Worm (Caenorhabditis elegans) whole organism, mixed stage, embryonic: ENCODE results near the gene C24H11.5.
A peak's percentile ranks its signal among the peaks of the same experiment; 100 is the strongest.

ENCODE experiments used
- M03D4.4 ChIP-seq: sonication (generic microtip); optimal IDR thresholded peaks from 2 replicates; lab custom pipeline; 2017; ENCODE audit warnings: mild to moderate bottlenecking, missing genetic modification characterization, missing compliant biosample characterization
- bed-3 ChIP-seq: fragments of 200-800 bp; sonication (Bioruptor generic); optimal IDR thresholded peaks from 3 replicates; lab custom pipeline; 2018; ENCODE audit warnings: mild to moderate bottlenecking, missing genetic modification characterization, moderate library complexity, missing compliant biosample characterization
- blmp-1 ChIP-seq: fragments of 150-350 bp; optimal IDR thresholded peaks from 2 replicates; lab custom pipeline; 2014; ENCODE audit warnings: missing biosample characterization, missing genetic modification characterization
- ceh-39 ChIP-seq: fragments of 150-350 bp; optimal IDR thresholded peaks from 2 replicates; lab custom pipeline; 2014; ENCODE audit warnings: missing biosample characterization, missing genetic modification characterization
- ceh-43 ChIP-seq: fragments of 200-800 bp; sonication (Bioruptor generic); optimal IDR thresholded peaks from 2 replicates; lab custom pipeline; 2018; ENCODE audit warnings: mild to moderate bottlenecking, missing genetic modification characterization, moderate library complexity, missing compliant biosample characterization
- ceh-83 ChIP-seq: fragments of 200-800 bp; sonication (Bioruptor generic); optimal IDR thresholded peaks from 2 replicates; lab custom pipeline; 2018; ENCODE audit warnings: mild to moderate bottlenecking, missing genetic modification characterization, missing compliant biosample characterization
- ces-1 ChIP-seq: fragments of 150-350 bp; optimal IDR thresholded peaks from 2 replicates; lab custom pipeline; 2014; ENCODE audit warnings: missing biosample characterization, missing genetic modification reagents, missing genetic modification characterization
- elt-1 ChIP-seq: sonication (generic microtip); optimal IDR thresholded peaks from 2 replicates; lab custom pipeline; 2017; ENCODE audit warnings: missing genetic modification characterization, mild to moderate bottlenecking, missing compliant biosample characterization, antibody characterized with exemption, moderate library complexity, borderline replicate concordance; ENCODE audit not compliant: insufficient read depth
- elt-3 ChIP-seq: fragments of 150-350 bp; optimal IDR thresholded peaks from 2 replicates; lab custom pipeline; 2014; ENCODE audit warnings: missing biosample characterization, missing genetic modification characterization
- ham-2 ChIP-seq: fragments of 200-800 bp; sonication (Bioruptor generic); optimal IDR thresholded peaks from 2 replicates; lab custom pipeline; 2018; ENCODE audit warnings: mild to moderate bottlenecking, missing genetic modification characterization, missing compliant biosample characterization
- hlh-1 ChIP-seq: fragments of 150-350 bp; optimal IDR thresholded peaks from 2 replicates; lab custom pipeline; 2014; ENCODE audit warnings: missing biosample characterization, missing genetic modification reagents, missing genetic modification characterization
- lin-13 ChIP-seq: fragments of 150-350 bp; optimal IDR thresholded peaks from 2 replicates; lab custom pipeline; 2014; ENCODE audit warnings: missing biosample characterization, missing genetic modification characterization
- lin-32 ChIP-seq: fragments of 200-800 bp; sonication (Bioruptor generic); optimal IDR thresholded peaks from 2 replicates; lab custom pipeline; 2018; ENCODE audit warnings: mild to moderate bottlenecking, missing genetic modification characterization, missing compliant biosample characterization
- lsy-2 ChIP-seq: fragments of 150-350 bp; optimal IDR thresholded peaks from 2 replicates; lab custom pipeline; 2014; ENCODE audit warnings: missing biosample characterization, missing genetic modification characterization
- mab-5 ChIP-seq: fragments of 150-350 bp; optimal IDR thresholded peaks from 2 replicates; lab custom pipeline; 2014; ENCODE audit warnings: missing biosample characterization, missing genetic modification characterization
- mep-1 ChIP-seq: fragments of 150-350 bp; optimal IDR thresholded peaks from 2 replicates; lab custom pipeline; 2017; ENCODE audit warnings: missing biosample characterization, missing genetic modification reagents, missing genetic modification characterization, inconsistent platforms
- mls-2 ChIP-seq: sonication (generic microtip); optimal IDR thresholded peaks from 2 replicates; lab custom pipeline; 2016; ENCODE audit warnings: mild to moderate bottlenecking, missing genetic modification characterization, moderate library complexity, missing compliant biosample characterization
- nhr-12 ChIP-seq: fragments of 150-350 bp; optimal IDR thresholded peaks from 2 replicates; lab custom pipeline; 2014; ENCODE audit warnings: missing biosample characterization, missing genetic modification characterization
- nhr-2 ChIP-seq: fragments of 150-350 bp; optimal IDR thresholded peaks from 2 replicates; lab custom pipeline; 2014; ENCODE audit warnings: missing biosample characterization, missing genetic modification characterization
- nhr-237 ChIP-seq: fragments of 150-350 bp; optimal IDR thresholded peaks from 2 replicates; lab custom pipeline; 2014; ENCODE audit warnings: missing biosample characterization, missing genetic modification characterization
- nhr-28 ChIP-seq: fragments of 150-350 bp; optimal IDR thresholded peaks from 2 replicates; lab custom pipeline; 2014; ENCODE audit warnings: missing biosample characterization, missing genetic modification characterization
- pha-4 ChIP-seq: fragments of 150-350 bp; optimal IDR thresholded peaks from 2 replicates; lab custom pipeline; 2018; ENCODE audit warnings: missing biosample characterization, missing genetic modification reagents, missing genetic modification characterization
- sem-2 ChIP-seq: fragments of 200-800 bp; sonication (Bioruptor generic); optimal IDR thresholded peaks from 2 replicates; lab custom pipeline; 2018; ENCODE audit warnings: mild to moderate bottlenecking, missing genetic modification characterization, missing compliant biosample characterization
- snpc-4 ChIP-seq: fragments of 150-350 bp; optimal IDR thresholded peaks from 2 replicates; lab custom pipeline; 2014; ENCODE audit warnings: missing biosample characterization, missing genetic modification characterization
- sptf-1 ChIP-seq: sonication (generic microtip); optimal IDR thresholded peaks from 2 replicates; lab custom pipeline; 2017; ENCODE audit warnings: mild to moderate bottlenecking, missing genetic modification characterization, moderate library complexity, missing compliant biosample characterization
- tbx-8 ChIP-seq: fragments of 200-800 bp; sonication (Bioruptor generic); optimal IDR thresholded peaks from 2 replicates; lab custom pipeline; 2018; ENCODE audit warnings: mild to moderate bottlenecking, missing genetic modification characterization, moderate library complexity, missing compliant biosample characterization
- unc-120 ChIP-seq: sonication (generic microtip); optimal IDR thresholded peaks from 2 replicates; lab custom pipeline; 2017; ENCODE audit warnings: missing genetic modification characterization, missing compliant biosample characterization; ENCODE audit not compliant: poor library complexity, severe bottlenecking
- unc-39 ChIP-seq: fragments of 150-350 bp; optimal IDR thresholded peaks from 2 replicates; lab custom pipeline; 2014; ENCODE audit warnings: missing biosample characterization, missing genetic modification characterization
- unc-62 ChIP-seq: fragments of 150-350 bp; optimal IDR thresholded peaks from 2 replicates; lab custom pipeline; 2014; ENCODE audit warnings: missing biosample characterization, missing genetic modification reagents, missing genetic modification characterization
- ztf-11 ChIP-seq: fragments of 150-350 bp; optimal IDR thresholded peaks from 2 replicates; lab custom pipeline; 2014; ENCODE audit warnings: missing biosample characterization, missing genetic modification characterization

The C24H11.5 gene

DNA sequence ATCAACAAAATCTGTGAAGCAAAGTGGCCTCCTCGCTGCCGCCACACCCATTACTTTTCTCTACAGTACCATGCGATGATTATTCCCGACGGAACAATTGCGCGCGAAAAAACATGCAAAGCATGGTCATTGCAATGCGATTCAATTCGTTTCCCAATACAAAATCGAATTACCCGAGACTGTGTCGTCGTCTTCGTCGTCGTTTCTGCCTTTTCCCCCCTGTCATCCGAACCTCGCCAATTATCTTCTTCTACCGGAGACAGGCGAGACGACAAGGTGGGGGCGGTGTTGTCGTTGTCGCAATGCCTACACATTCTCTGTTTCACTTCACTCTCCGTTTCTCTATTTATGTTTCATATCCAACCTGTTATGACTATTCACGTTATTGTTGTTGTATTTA lies 31.8 kb downstream of the C24H11.5 start:
- TF ChIP-seq blmp-1 (peak; percentile 10), ham-2 (GFP tag; lab: Kevin White, UChicago) (no peak)
- TF ChIP-seq, all 35 proteins: peak for 1

DNA sequence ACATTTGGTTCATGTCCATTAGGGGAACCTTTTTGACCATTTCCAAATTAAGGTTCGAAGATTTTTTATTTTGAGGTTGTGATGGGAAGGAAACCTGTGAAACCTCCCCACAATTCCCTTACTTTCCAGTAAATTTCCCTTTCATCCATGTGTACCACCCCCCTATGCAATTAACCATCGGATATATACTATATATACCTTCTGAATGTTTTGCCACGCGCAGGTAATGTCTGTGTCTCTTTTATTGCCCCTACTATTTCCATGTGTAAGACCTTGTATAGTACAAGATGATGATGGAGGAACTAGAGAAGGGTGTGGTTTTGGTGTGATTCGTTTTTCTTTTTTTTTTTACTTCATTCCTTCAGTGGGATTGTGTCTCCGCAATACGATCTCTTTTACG lies 34.6 kb downstream of the C24H11.5 start:
- TF ChIP-seq blmp-1: peak; percentile 58
- no peak for TF ChIP-seq nhr-2 (tag; lab: Kevin White, UChicago)

DNA sequence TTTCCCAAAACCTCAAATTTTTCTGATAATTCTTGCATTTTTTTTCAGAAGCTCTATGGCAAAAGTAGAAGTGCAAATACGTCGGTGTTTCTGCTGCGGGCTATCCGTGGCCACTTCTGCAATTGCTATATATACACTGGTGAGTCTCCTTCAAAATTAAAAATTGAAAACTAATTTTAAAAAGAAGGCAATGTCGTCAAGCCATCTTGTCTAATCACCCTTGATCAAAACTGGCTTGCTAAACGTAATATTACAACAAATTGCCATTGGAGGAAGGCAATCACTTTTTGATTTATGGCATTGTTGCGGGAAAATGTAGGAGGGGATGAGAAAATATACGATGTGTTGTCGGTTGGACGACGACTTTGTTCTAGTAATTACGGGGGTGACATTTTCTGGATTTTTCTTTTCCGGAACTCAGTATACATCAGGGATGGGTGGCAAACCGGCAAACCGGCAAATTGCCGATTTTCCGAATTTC lies 36.5 kb downstream of the C24H11.5 start, which contains the start of gene C18D11.1:
Gene C18D11.1, plus strand, starts transcription at position 51 of the 481 bp plus-strand sequence.
- peak; percentile 60 for TF ChIP-seq unc-62 (GFP tag; lab: Kevin White, UChicago)
- TF ChIP-seq M03D4.4 (tag; lab: Kevin White, UChicago): no peak

DNA sequence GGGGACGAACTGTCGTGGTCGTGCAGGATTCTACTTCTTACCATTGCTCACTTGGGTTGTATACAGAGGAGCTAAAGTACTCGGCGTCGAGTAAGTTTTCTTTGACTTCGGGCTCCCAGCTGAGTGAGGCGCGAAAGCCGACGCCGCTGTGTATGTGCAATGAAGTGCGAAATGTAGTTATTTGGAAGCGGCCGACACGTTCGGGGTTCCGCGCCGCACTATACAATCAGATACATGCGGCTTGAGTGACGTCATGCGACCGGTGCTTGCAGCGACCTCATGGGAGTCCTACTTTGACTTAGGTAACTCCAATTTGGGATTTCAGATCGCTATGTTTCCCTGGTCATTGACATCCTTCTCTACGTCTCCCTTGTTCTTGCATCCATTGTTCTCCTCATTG lies 37.8 kb downstream of the C24H11.5 start:
- TF ChIP-seq snpc-4 (tag; lab: Kevin White, UChicago): no peak
- TF ChIP-seq M03D4.4 (tag; lab: Kevin White, UChicago): no peak
- TF ChIP-seq ceh-39: no peak
- TF ChIP-seq elt-3 (tag; lab: Kevin White, UChicago): no peak

DNA sequence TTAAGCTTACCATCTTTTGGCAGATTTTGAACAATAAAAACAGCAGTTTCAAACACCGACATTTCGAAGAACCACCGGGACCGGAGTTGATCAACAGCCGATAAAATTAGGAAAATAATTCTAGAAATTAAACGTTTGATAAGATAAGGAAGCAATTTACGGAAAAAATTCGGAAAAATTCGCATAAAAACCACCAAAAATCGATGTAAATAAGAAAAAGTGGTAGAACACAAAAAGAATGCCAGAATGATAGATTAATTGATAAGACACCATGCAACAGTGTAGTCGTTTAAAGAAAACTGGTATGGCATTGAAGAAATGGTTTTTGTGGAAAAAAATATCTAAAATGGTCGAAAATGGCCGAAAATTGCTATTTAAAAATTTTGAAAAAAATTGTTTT lies 42.4 kb downstream of the C24H11.5 start, which contains the start of gene maa-1:
Gene maa-1, minus strand, starts transcription at position 120 of the 400 bp plus-strand sequence.
- TF ChIP-seq mep-1 (tag; lab: Kevin White, UChicago) (no peak), bed-3 (GFP tag; lab: Kevin White, UChicago) (no peak)

DNA sequence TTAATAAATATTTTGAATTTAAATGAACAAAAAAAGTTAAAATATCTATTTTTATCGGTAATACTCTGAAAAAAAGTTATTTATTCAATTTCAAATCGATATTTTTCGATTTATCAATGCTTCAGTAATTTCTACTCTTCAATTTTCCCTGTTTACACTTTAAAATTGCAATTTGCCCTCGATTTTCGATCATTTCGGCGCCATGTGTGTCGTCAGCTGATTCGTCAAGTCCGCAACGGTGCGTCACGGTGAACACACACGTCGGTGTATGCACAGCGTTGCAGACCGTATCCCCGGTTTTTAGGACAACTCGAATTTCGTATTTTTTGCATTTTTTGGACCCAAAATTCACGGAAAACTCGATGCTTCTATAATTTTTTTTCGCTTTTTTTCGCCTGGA lies 43.2 kb downstream of the C24H11.5 start, which contains the start of gene C18D11.3:
Gene C18D11.3, plus strand, starts transcription at position 189 of the 400 bp plus-strand sequence.
- no peak for TF ChIP-seq blmp-1
- peak; percentile 78 for TF ChIP-seq pha-4 (tag; lab: Kevin White, UChicago)
- peak; percentile 74 for TF ChIP-seq mep-1 (tag; lab: Kevin White, UChicago)
- peak; percentile 10 for TF ChIP-seq M03D4.4 (tag; lab: Kevin White, UChicago)
- peak; percentile 46 for TF ChIP-seq nhr-237 (tag; lab: Kevin White, UChicago)
- TF ChIP-seq nhr-28: no peak
- TF ChIP-seq mls-2 (tag; lab: Kevin White, UChicago): peak; percentile 7
- TF ChIP-seq ceh-39: peak; percentile 1
- no peak for TF ChIP-seq unc-39 (tag; lab: Kevin White, UChicago)
- TF ChIP-seq ceh-43 (GFP tag; lab: Kevin White, UChicago): peak; percentile 8
- no peak for TF ChIP-seq ceh-83 (GFP tag; lab: Kevin White, UChicago)
- TF ChIP-seq sptf-1 (tag; lab: Kevin White, UChicago): peak; percentile 21
- peak; percentile 63 for TF ChIP-seq unc-120 (tag; lab: Kevin White, UChicago)
- TF ChIP-seq elt-1 (tag; lab: Kevin White, UChicago): no peak
- TF ChIP-seq lsy-2: peak; percentile 95
- TF ChIP-seq ces-1 (GFP tag; lab: Kevin White, UChicago): peak; percentile 13
- no peak for TF ChIP-seq tbx-8 (GFP tag; lab: Kevin White, UChicago)
- peak; percentile 11 for TF ChIP-seq unc-62 (GFP tag; lab: Kevin White, UChicago)
- peak; percentile 94 for TF ChIP-seq hlh-1 (tag; lab: Kevin White, UChicago)
- TF ChIP-seq mab-5 (tag; lab: Kevin White, UChicago): no peak
- TF ChIP-seq ham-2 (GFP tag; lab: Kevin White, UChicago): no peak
- TF ChIP-seq lin-32 (GFP tag; lab: Kevin White, UChicago): no peak
- TF ChIP-seq snpc-4 (tag; lab: Kevin White, UChicago): no peak
- no peak for TF ChIP-seq sem-2
- TF ChIP-seq nhr-12 (tag; lab: Kevin White, UChicago): no peak
- no peak for TF ChIP-seq ztf-11
- TF ChIP-seq lin-13 (tag; lab: Kevin White, UChicago): peak; percentile 74
- TF ChIP-seq elt-3 (tag; lab: Kevin White, UChicago): no peak
